Worm (Caenorhabditis elegans): ENCODE results near the gene ZC204.17.

DNA sequence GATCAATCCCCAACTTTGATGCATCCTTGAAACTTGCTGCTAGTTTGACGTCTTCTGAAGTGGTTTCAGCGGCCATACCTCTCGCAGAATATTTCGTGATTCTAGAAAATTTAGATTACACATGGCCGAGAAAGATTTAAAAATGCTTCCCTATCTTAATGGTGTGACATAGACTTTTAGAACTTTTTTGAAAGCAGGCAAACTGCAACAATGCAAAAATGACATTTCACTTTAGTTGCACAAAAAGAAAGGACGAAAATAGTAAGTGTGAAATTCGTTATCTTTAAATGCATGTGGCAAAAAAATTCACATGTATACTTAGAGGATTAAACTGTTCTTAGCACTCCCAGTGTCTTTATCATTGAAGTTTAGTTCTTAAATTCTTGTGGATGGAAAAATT, 11.1 kb upstream of the ZC204.17 start, which contains the start of gene ZC204.12:
- TF ChIP-seq mcd-1 (GFP tag; IDR thresholded peaks at IDR 0.05): no peak
- TF ChIP-seq hmg-1.2 (GFP tag; IDR thresholded peaks at IDR 0.05): no peak

Measured in whole organism, young adult.